Worm (Caenorhabditis elegans) whole organism, L1 larva: ENCODE data around the gene T12A7.6.
A peak's percentile ranks its signal among the peaks of the same experiment; 100 is the strongest.

Experiments used
- C04F5.9 ChIP-seq: sonication (generic microtip); optimal IDR thresholded peaks from 2 replicates; lab custom pipeline; 2016; ENCODE audit warnings: missing genetic modification characterization, missing compliant biosample characterization
- C16A3.4 ChIP-seq: fragments of 150-350 bp; optimal IDR thresholded peaks from 2 replicates; lab custom pipeline; 2014; ENCODE audit warnings: missing biosample characterization, missing genetic modification characterization
- C34B4.2 ChIP-seq: sonication (generic microtip); optimal IDR thresholded peaks from 2 replicates; lab custom pipeline; 2017; ENCODE audit warnings: mild to moderate bottlenecking, missing genetic modification characterization, missing compliant biosample characterization
- aha-1 ChIP-seq: fragments of 150-350 bp; optimal IDR thresholded peaks from 2 replicates; lab custom pipeline; 2014; ENCODE audit warnings: missing biosample characterization, missing genetic modification characterization
- aly-2 ChIP-seq: fragments of 150-350 bp; optimal IDR thresholded peaks from 2 replicates; lab custom pipeline; 2014; ENCODE audit warnings: missing biosample characterization, missing genetic modification characterization
- ama-1 ChIP-seq: fragments of 150-350 bp; optimal IDR thresholded peaks from 2 replicates; lab custom pipeline; 2014
- blmp-1 ChIP-seq: fragments of 150-350 bp; optimal IDR thresholded peaks from 2 replicates; lab custom pipeline; 2014; ENCODE audit warnings: missing biosample characterization, missing genetic modification characterization
- dsc-1 ChIP-seq: sonication (generic microtip); optimal IDR thresholded peaks from 2 replicates; lab custom pipeline; 2016; ENCODE audit warnings: mild to moderate bottlenecking, missing genetic modification characterization, missing compliant biosample characterization
- efl-1 ChIP-seq, 4 experiments: fragments of 150-350 bp; optimal IDR thresholded peaks in 3 of 4; peaks in 1 of 4; 1 replicate in 1 of 4; 2 replicates in 3 of 4; lab custom pipeline; 2014; ENCODE audit warnings: missing biosample characterization in 2 of 4, missing genetic modification characterization in 2 of 4, missing genetic modification reagents in 2 of 4
- efl-3 ChIP-seq: fragments of 200-800 bp; sonication (Bioruptor generic); optimal IDR thresholded peaks from 2 replicates; lab custom pipeline; 2018; ENCODE audit warnings: mild to moderate bottlenecking, missing genetic modification characterization, missing compliant biosample characterization
- egl-13 ChIP-seq: sonication (generic microtip); optimal IDR thresholded peaks from 2 replicates; lab custom pipeline; 2016; ENCODE audit warnings: missing genotype, missing genetic modification reagents, missing genetic modification characterization, missing compliant biosample characterization
- egl-27 ChIP-seq, 2 experiments: fragments of 150-350 bp in 1 of 2; sonication (generic microtip); optimal IDR thresholded peaks; 3 replicates each; lab custom pipeline; 2017 to 2018; ENCODE audit warnings: missing biosample characterization in 2 of 2, missing genetic modification characterization in 2 of 2, missing genetic modification reagents in 2 of 2
- elt-3 ChIP-seq, 6 experiments: fragments of 150-350 bp in 1 of 6; sonication (generic microtip); optimal IDR thresholded peaks; 2 replicates each; lab custom pipeline; 2017 to 2018; ENCODE audit warnings: missing biosample characterization in 6 of 6, missing genetic modification characterization in 6 of 6, inconsistent platforms in 1 of 6
- fkh-4 ChIP-seq: sonication (generic microtip); optimal IDR thresholded peaks from 2 replicates; lab custom pipeline; 2016; ENCODE audit warnings: missing compliant biosample characterization, missing genetic modification characterization, borderline replicate concordance
- fkh-8 ChIP-seq: sonication (generic microtip); optimal IDR thresholded peaks from 2 replicates; lab custom pipeline; 2016; ENCODE audit warnings: mild to moderate bottlenecking, missing genetic modification characterization, missing compliant biosample characterization
- fos-1 ChIP-seq: fragments of 150-350 bp; optimal IDR thresholded peaks from 2 replicates; lab custom pipeline; 2014; ENCODE audit warnings: missing biosample characterization, missing genetic modification characterization
- grh-1 ChIP-seq: fragments of 200-800 bp; sonication (Bioruptor generic); IDR thresholded peaks from 2 replicates; pipeline ENCODE4 v1.3.6; 2022; ENCODE audit warnings: missing genetic modification reagents, missing genetic modification characterization, missing compliant biosample characterization
- hlh-4 ChIP-seq: sonication (generic microtip); optimal IDR thresholded peaks from 2 replicates; lab custom pipeline; 2016; ENCODE audit warnings: mild to moderate bottlenecking, missing genetic modification characterization, missing compliant biosample characterization
- hpl-2 ChIP-seq: fragments of 150-350 bp; optimal IDR thresholded peaks from 2 replicates; lab custom pipeline; 2014; ENCODE audit warnings: missing biosample characterization, missing genetic modification reagents, missing genetic modification characterization
- jun-1 ChIP-seq: fragments of 150-350 bp; optimal IDR thresholded peaks from 2 replicates; lab custom pipeline; 2014; ENCODE audit warnings: missing biosample characterization, missing genetic modification reagents, missing genetic modification characterization
- lin-14 ChIP-seq: fragments of 200-800 bp; sonication (Bioruptor generic); optimal IDR thresholded peaks from 2 replicates; lab custom pipeline; 2018; ENCODE audit warnings: mild to moderate bottlenecking, missing genetic modification characterization, moderate library complexity, missing compliant biosample characterization
- lin-15B ChIP-seq: fragments of 150-350 bp; sonication (generic microtip); optimal IDR thresholded peaks from 3 replicates; lab custom pipeline; 2014; ENCODE audit warnings: missing biosample characterization, missing genetic modification characterization
- lin-35 ChIP-seq, 2 experiments: fragments of 150-350 bp; optimal IDR thresholded peaks; 2 replicates each; lab custom pipeline; 2014; ENCODE audit warnings: missing biosample characterization in 2 of 2, missing genetic modification characterization in 2 of 2, missing genetic modification reagents in 2 of 2
- lin-39 ChIP-seq: fragments of 150-350 bp; optimal IDR thresholded peaks from 2 replicates; lab custom pipeline; 2014; ENCODE audit warnings: missing biosample characterization, missing genetic modification reagents, missing genetic modification characterization
- lsy-2 ChIP-seq, 2 experiments: fragments of 150-350 bp; optimal IDR thresholded peaks; 2 replicates each; lab custom pipeline; 2014; ENCODE audit warnings: missing biosample characterization in 2 of 2, missing genetic modification characterization in 2 of 2
- mdl-1 ChIP-seq, 2 experiments: fragments of 150-350 bp; optimal IDR thresholded peaks; 2 replicates each; lab custom pipeline; 2014 to 2017; ENCODE audit warnings: missing biosample characterization in 2 of 2, missing genetic modification characterization in 2 of 2, inconsistent platforms in 1 of 2
- mef-2 ChIP-seq: fragments of 150-350 bp; optimal IDR thresholded peaks from 2 replicates; lab custom pipeline; 2014; ENCODE audit warnings: missing biosample characterization, missing genetic modification characterization
- nhr-20 ChIP-seq: sonication (generic microtip); optimal IDR thresholded peaks from 2 replicates; lab custom pipeline; 2016; ENCODE audit warnings: mild to moderate bottlenecking, missing genetic modification characterization, missing compliant biosample characterization
- nhr-47 ChIP-seq: sonication (generic microtip); optimal IDR thresholded peaks from 2 replicates; lab custom pipeline; 2016; ENCODE audit warnings: mild to moderate bottlenecking, missing genetic modification characterization, moderate library complexity, missing compliant biosample characterization
- nhr-71 ChIP-seq: sonication (generic microtip); optimal IDR thresholded peaks from 2 replicates; lab custom pipeline; 2016; ENCODE audit warnings: mild to moderate bottlenecking, missing genetic modification characterization, moderate library complexity, missing compliant biosample characterization
- nhr-85 ChIP-seq: sonication (generic microtip); peaks from one replicate; lab custom pipeline; 2016; ENCODE audit warnings: missing genetic modification characterization, inconsistent platforms, missing compliant biosample characterization
- pax-3 ChIP-seq: fragments of 200-800 bp; sonication (Bioruptor generic); optimal IDR thresholded peaks from 2 replicates; lab custom pipeline; 2018; ENCODE audit warnings: mild to moderate bottlenecking, missing genetic modification characterization, moderate library complexity, missing compliant biosample characterization
- rnt-1 ChIP-seq: sonication (generic microtip); optimal IDR thresholded peaks from 2 replicates; lab custom pipeline; 2016; ENCODE audit warnings: mild to moderate bottlenecking, missing genetic modification characterization, moderate library complexity, missing compliant biosample characterization
- sptf-1 ChIP-seq: fragments of 150-350 bp; optimal IDR thresholded peaks from 2 replicates; lab custom pipeline; 2014; ENCODE audit warnings: missing biosample characterization, missing genetic modification characterization
- swsn-7 ChIP-seq: sonication (generic microtip); optimal IDR thresholded peaks from 2 replicates; lab custom pipeline; 2016; ENCODE audit warnings: missing genetic modification characterization, missing compliant biosample characterization
- tbx-2 ChIP-seq: sonication (generic microtip); optimal IDR thresholded peaks from 2 replicates; lab custom pipeline; 2016; ENCODE audit warnings: missing genetic modification characterization, missing compliant biosample characterization
- unc-30 ChIP-seq: sonication (generic microtip); optimal IDR thresholded peaks from 2 replicates; lab custom pipeline; 2017; ENCODE audit warnings: missing biosample characterization, missing genetic modification characterization
- unc-62 ChIP-seq: fragments of 150-350 bp; optimal IDR thresholded peaks from 2 replicates; lab custom pipeline; 2014; ENCODE audit warnings: missing biosample characterization, missing genetic modification reagents, missing genetic modification characterization
- unc-86 ChIP-seq: sonication (generic microtip); optimal IDR thresholded peaks from 2 replicates; lab custom pipeline; 2016; ENCODE audit warnings: missing genetic modification characterization, missing compliant biosample characterization
- ztf-4 ChIP-seq: fragments of 150-350 bp; optimal IDR thresholded peaks from 2 replicates; lab custom pipeline; 2014; ENCODE audit warnings: missing biosample characterization, missing genetic modification characterization

T12A7.6 gene

ce11 chrIV:11744287-11744686 lies 4.7 kb upstream of the T12A7.6 start:
- TF ChIP-seq hpl-2 (GFP tag; lab: Kevin White, UChicago) (no peak), sptf-1 (tag; lab: Kevin White, UChicago) (no peak), fkh-4 (tag; lab: Kevin White, UChicago) (no peak), unc-30 (tag; lab: Kevin White, UChicago) (no peak), nhr-71 (tag; lab: Kevin White, UChicago) (peak; percentile 55), lin-14 (peak; percentile 62)

DNA sequence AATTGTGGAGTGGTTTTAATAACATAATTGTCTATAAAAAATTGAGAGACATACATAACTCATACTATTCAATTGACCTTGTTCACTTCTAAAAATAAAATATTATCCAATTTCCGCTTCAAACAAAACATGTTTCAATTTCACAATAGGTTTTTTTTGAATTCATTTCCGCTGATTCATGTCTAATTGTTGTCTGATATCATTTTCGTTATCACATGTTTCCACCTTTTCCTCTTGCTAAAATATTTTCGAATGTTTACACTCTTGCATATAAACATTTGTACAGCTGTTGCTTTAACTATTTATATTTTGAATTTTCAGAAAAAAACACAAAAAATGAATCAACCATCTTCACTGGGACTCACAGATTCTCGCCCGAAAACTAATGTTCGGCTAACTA lies 3.7 kb upstream of the T12A7.6 start, which contains the start of gene gem-4:
gem-4 (plus strand) TSS at position 301 of the 400 bp plus-strand sequence.
- TF ChIP-seq C34B4.2 (tag; lab: Kevin White, UChicago) = no peak
- TF ChIP-seq aly-2 (tag; lab: Kevin White, UChicago) = no peak
- TF ChIP-seq C16A3.4 (tag; lab: Kevin White, UChicago) = no peak
- no peak for TF ChIP-seq lin-14

DNA sequence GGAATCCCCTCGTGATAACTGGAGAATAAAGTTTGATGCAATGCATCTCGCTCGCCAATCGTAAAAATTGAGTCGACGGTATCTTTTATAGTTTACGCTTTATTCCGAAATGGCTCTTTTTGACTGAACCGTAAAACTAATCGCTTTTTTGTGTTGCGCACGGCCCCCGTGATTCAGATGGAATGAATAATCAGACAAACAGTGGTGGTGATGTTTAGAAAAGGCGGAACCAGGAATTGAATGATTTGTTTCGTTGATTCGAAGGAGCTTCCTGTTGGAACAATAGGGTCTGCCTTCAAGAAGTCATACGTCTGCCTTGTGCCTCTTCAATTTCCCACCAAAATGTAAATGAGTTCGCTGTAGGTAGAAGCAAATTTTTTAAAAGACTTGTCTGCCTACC lies 5.3 kb downstream of the T12A7.6 start, which contains the start of gene scl-18:
scl-18 (minus strand) TSS at position 101 of the 400 bp plus-strand sequence.
- TF ChIP-seq pax-3 (tag; lab: Kevin White, UChicago) (no peak), hlh-4 (tag; lab: Kevin White, UChicago) (no peak), grh-1 (GFP tag; lab: Robert Waterston, UW) (no peak), aha-1 (tag; lab: Kevin White, UChicago) (no peak), rnt-1 (tag; lab: Kevin White, UChicago) (no peak), efl-3 (GFP tag; lab: Kevin White, UChicago) (no peak), jun-1 (no peak), lin-39 (tag; lab: Kevin White, UChicago) (no peak), blmp-1 (tag; lab: Kevin White, UChicago) (no peak), unc-62 (GFP tag; lab: Kevin White, UChicago) (no peak), lin-15B (tag; lab: Kevin White, UChicago) (no peak), ama-1 (no peak), egl-13 (tag; lab: Kevin White, UChicago) (no peak), lin-35 (GFP tag; optimal IDR thresholded peaks at IDR 0.05; lab: Kevin White, UChicago) (no peak), mdl-1 (tag; optimal IDR thresholded peaks at IDR 0.05; lab: Kevin White, UChicago) (no peak), mef-2 (no peak), swsn-7 (tag; lab: Kevin White, UChicago) (no peak), elt-3 (tag; optimal IDR thresholded peaks at IDR 0.05; lab: Kevin White, UChicago) (no peak)

DNA sequence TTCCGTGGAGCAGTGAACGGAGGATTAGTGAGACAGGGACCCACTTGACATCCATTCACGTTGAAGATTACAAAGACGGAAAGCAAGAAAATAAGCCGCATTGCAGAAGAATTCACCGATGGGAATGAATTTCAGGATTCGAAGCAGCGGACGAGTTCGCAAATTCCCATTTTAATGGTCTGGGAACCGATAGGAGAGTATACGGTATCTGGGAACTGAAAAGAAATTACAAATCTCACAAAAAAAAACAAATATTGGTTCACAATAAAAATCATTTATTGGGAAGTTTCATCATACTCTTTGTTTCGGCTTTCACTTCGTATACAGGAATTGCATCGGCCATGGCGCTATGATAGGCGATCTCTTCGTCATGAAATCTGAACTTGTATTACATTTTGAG lies 6.0 kb downstream of the T12A7.6 start, which contains the start of gene T12A7.10:
T12A7.10 (minus strand) TSS at position 101 of the 400 bp plus-strand sequence.
- TF ChIP-seq efl-1 (optimal IDR thresholded peaks at IDR 0.05; lab: Kevin White, UChicago) (no peak), efl-1 (GFP tag; optimal IDR thresholded peaks at IDR 0.05 in 1 of 2; lab: Kevin White, UChicago) (peak in 1 of 2 experiments; percentile 0), nhr-85 (tag; lab: Kevin White, UChicago) (peak; percentile 42), egl-27 (tag; optimal IDR thresholded peaks at IDR 0.05; lab: Kevin White, UChicago) (no peak)
- TF ChIP-seq, all 84 proteins: peak for 2

DNA sequence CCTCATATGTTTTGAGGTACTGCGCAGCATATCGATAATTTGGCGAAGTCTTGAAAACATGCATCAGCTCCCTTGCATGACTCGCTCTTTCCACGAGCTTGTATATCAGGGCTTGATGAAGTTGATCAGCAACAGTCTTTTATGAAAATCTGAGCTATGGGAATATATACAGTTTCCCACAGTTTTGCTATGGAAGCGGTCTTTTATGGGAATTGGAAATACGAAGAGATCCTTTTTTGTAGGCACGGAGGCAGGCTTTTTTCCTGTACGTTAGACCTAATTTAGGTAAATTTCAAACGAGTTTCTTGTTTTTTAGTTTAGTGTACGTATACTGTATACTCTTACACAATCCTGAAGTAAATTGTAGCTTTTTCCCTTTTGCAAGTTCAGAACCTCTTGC lies 6.9 kb downstream of the T12A7.6 start, which contains the start of gene T12A7.9:
T12A7.9 (minus strand) TSS at position 101 of the 400 bp plus-strand sequence.
- TF ChIP-seq nhr-47 (tag; lab: Kevin White, UChicago) (peak; percentile 14), unc-30 (tag; lab: Kevin White, UChicago) (no peak), blmp-1 (tag; lab: Kevin White, UChicago) (no peak), C04F5.9 (no peak), jun-1 (no peak)

DNA sequence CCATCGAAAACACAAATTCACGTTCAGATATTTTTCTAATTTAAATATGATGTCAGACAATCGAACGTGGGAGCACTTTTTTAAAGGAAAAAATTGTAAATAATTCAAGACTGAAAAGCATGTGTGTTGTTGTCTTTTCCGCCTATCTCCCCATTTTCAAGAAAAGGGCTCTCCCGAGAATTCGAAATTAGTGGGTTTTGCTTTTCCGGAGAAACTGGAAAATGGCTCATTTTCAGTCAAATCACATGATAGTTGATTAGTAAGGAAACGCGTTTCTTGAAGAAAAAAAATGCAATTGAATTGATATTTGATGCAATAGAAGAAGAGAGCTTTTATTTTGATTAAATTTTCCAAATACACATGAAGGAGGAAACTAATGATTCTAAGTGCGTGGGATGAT lies 10.8 kb downstream of the T12A7.6 start:
- TF ChIP-seq nhr-47 (tag; lab: Kevin White, UChicago) (peak; percentile 74), lin-15B (tag; lab: Kevin White, UChicago) (no peak), nhr-71 (tag; lab: Kevin White, UChicago) (peak; percentile 72), dsc-1 (peak; percentile 75), lsy-2 (tag; optimal IDR thresholded peaks at IDR 0.05; lab: Kevin White, UChicago) (peak in 1 of 2 experiments; percentile 13), ztf-4 (tag; lab: Kevin White, UChicago) (peak; percentile 3), unc-86 (tag; lab: Kevin White, UChicago) (peak; percentile 42), tbx-2 (tag; lab: Kevin White, UChicago) (peak; percentile 4), nhr-20 (tag; lab: Kevin White, UChicago) (no peak), pax-3 (tag; lab: Kevin White, UChicago) (peak; percentile 27), egl-13 (tag; lab: Kevin White, UChicago) (peak; percentile 59), nhr-85 (tag; lab: Kevin White, UChicago) (no peak), fos-1 (tag; lab: Kevin White, UChicago) (no peak), fkh-8 (tag; lab: Kevin White, UChicago) (peak; percentile 63), lin-14 (peak; percentile 47), swsn-7 (tag; lab: Kevin White, UChicago) (no peak)
